Worm (Caenorhabditis elegans) whole organism, L2 larva: Measurements from ENCODE around the gene C15H9.11.

Experiments
- Y55F3AM.14 ChIP-seq: fragments of 200-800 bp; sonication (Bioruptor generic); optimal IDR thresholded peaks from 2 replicates; lab custom pipeline; 2018; ENCODE audit warnings: mild to moderate bottlenecking, missing genetic modification characterization, missing compliant biosample characterization
- aly-2 ChIP-seq: fragments of 150-350 bp; optimal IDR thresholded peaks from 2 replicates; lab custom pipeline; 2014; ENCODE audit warnings: missing biosample characterization, missing genetic modification characterization
- elt-1 ChIP-seq: fragments of 150-350 bp; optimal IDR thresholded peaks from 2 replicates; lab custom pipeline; 2014; ENCODE audit warnings: missing biosample characterization, missing genetic modification characterization
- lin-13 ChIP-seq: fragments of 150-350 bp; optimal IDR thresholded peaks from 2 replicates; lab custom pipeline; 2014; ENCODE audit warnings: missing biosample characterization, missing genetic modification reagents, missing genetic modification characterization
- mab-5 ChIP-seq: fragments of 150-350 bp; optimal IDR thresholded peaks from 2 replicates; lab custom pipeline; 2014; ENCODE audit warnings: missing biosample characterization, missing genetic modification characterization
- nhr-237 ChIP-seq: fragments of 150-350 bp; optimal IDR thresholded peaks from 2 replicates; lab custom pipeline; 2014; ENCODE audit warnings: missing biosample characterization, missing genetic modification characterization
- nhr-25 ChIP-seq: fragments of 150-350 bp; sonication (generic microtip); optimal IDR thresholded peaks from 3 replicates; lab custom pipeline; 2014; ENCODE audit warnings: missing biosample characterization, missing genetic modification characterization
- nhr-77 ChIP-seq: fragments of 150-350 bp; optimal IDR thresholded peaks from 2 replicates; lab custom pipeline; 2014; ENCODE audit warnings: missing biosample characterization, missing genetic modification characterization
- snpc-4 ChIP-seq: fragments of 150-350 bp; optimal IDR thresholded peaks from 2 replicates; lab custom pipeline; 2014; ENCODE audit warnings: missing biosample characterization, missing genetic modification characterization
- unc-62 ChIP-seq: fragments of 150-350 bp; optimal IDR thresholded peaks from 2 replicates; lab custom pipeline; 2014; ENCODE audit warnings: missing biosample characterization, missing genetic modification reagents, missing genetic modification characterization

DNA sequence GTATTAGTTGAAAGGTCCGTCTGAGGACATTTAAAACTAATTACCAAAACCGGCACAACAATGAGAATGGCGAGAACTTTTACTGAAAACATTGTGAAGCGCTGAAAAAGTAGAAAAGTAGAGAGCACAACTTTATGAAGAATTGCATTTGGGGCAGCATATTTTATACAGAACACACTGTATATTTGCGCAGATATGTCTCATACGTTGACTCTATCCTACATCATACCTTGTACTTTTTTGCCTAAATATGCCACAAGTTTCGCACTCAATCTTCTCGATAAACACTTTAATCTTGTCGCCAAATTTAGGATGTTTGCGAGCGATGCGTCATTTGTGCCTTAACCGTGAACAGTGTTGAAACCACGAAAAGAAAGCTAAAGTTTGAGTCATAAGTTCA is at the start of gene C15H9.11:
- TF ChIP-seq lin-13 (GFP tag; lab: Kevin White, UChicago) (no peak), Y55F3AM.14 (GFP tag; lab: Kevin White, UChicago) (no peak), nhr-77 (tag; lab: Kevin White, UChicago) (no peak), snpc-4 (tag; lab: Kevin White, UChicago) (no peak), nhr-25 (no peak), aly-2 (tag; lab: Kevin White, UChicago) (no peak), nhr-237 (tag; lab: Kevin White, UChicago) (no peak), mab-5 (tag; lab: Kevin White, UChicago) (no peak), elt-1 (tag; lab: Kevin White, UChicago) (no peak), unc-62 (GFP tag; lab: Kevin White, UChicago) (no peak)
